Fruit fly (Drosophila melanogaster): ENCODE measurements around the gene MBD-R2.
A peak's percentile ranks its signal among the peaks of the same experiment; 100 is the strongest.

MBD-R2 gene

dm6 chr3R:12379708-12380107, 23.6 kb upstream of the MBD-R2 start, which contains the start of gene GstD8:
GstD8 (plus strand) TSS chr3R:12380008.
- TF ChIP-seq CG6276 (GFP tag; optimal IDR thresholded peaks at IDR 0.05), result no peak
- TF ChIP-seq OdsH (GFP tag; optimal IDR thresholded peaks at IDR 0.05), result no peak
- no peak for TF ChIP-seq CG11294 (GFP tag; IDR thresholded peaks at IDR 0.05)
- TF ChIP-seq Hr38 (GFP tag; optimal IDR thresholded peaks at IDR 0.05), result no peak
- no peak for TF ChIP-seq CG10631 (GFP tag; optimal IDR thresholded peaks at IDR 0.05)
- TF ChIP-seq Smox (GFP tag; optimal IDR thresholded peaks at IDR 0.05), result no peak
- TF ChIP-seq CG6854 (GFP tag; optimal IDR thresholded peaks at IDR 0.05), result no peak
- TF ChIP-seq Eip93F (GFP tag; optimal IDR thresholded peaks at IDR 0.05), result no peak
- no peak for TF ChIP-seq fd85E (GFP tag; optimal IDR thresholded peaks at IDR 0.05)
- no peak for TF ChIP-seq svp (GFP tag)
- no peak for TF ChIP-seq CG11762 (GFP tag; optimal IDR thresholded peaks at IDR 0.05; ENCODE audit: insufficient read depth)
- TF ChIP-seq CG3032 (tag; optimal IDR thresholded peaks at IDR 0.05), result no peak
- no peak for TF ChIP-seq CG8632 (GFP tag; optimal IDR thresholded peaks at IDR 0.05)
- TF ChIP-seq dac (GFP tag; optimal IDR thresholded peaks at IDR 0.05), result no peak
- TF ChIP-seq CG8319 (GFP tag; optimal IDR thresholded peaks at IDR 0.05), result no peak
- no peak for TF ChIP-seq CG8119 (GFP tag; IDR thresholded peaks at IDR 0.05)

dm6 chr3R:12379249-12379648, 23.2 kb upstream of the MBD-R2 start:
- TF ChIP-seq CG31627 (GFP tag; optimal IDR thresholded peaks at IDR 0.05) (no peak), CG6854 (GFP tag; optimal IDR thresholded peaks at IDR 0.05) (no peak), salr (GFP tag; optimal IDR thresholded peaks at IDR 0.05) (no peak), CG16779 (tag; optimal IDR thresholded peaks at IDR 0.05) (no peak), vri (GFP tag; optimal IDR thresholded peaks at IDR 0.05) (peak; percentile 84), achi (GFP tag; optimal IDR thresholded peaks at IDR 0.05) (no peak), Ets21C (GFP tag; optimal IDR thresholded peaks at IDR 0.05) (no peak), CG9139 (GFP tag; optimal IDR thresholded peaks at IDR 0.05) (no peak), ss (GFP tag; optimal IDR thresholded peaks at IDR 0.05) (no peak)

dm6 chr3R:12378200-12378599, 22.1 kb upstream of the MBD-R2 start, which contains the start of gene GstD7:
GstD7 (plus strand) TSS chr3R:12378500.
- TF ChIP-seq Smox (GFP tag; optimal IDR thresholded peaks at IDR 0.05) (no peak), acj6 (GFP tag; optimal IDR thresholded peaks at IDR 0.05) (no peak), net (GFP tag; optimal IDR thresholded peaks at IDR 0.05) (no peak), Sox14 (GFP tag; optimal IDR thresholded peaks at IDR 0.05) (no peak), spab (GFP tag; optimal IDR thresholded peaks at IDR 0.05) (no peak), Eip75B (GFP tag; optimal IDR thresholded peaks at IDR 0.05) (no peak), CG9139 (GFP tag; optimal IDR thresholded peaks at IDR 0.05) (no peak)

dm6 chr3R:12376828-12377227, 20.8 kb upstream of the MBD-R2 start, which contains the start of gene GstD6:
GstD6 (plus strand) TSS chr3R:12377128.
- no peak for TF ChIP-seq CG15336 (GFP tag; IDR thresholded peaks at IDR 0.05)
- TF ChIP-seq eg (GFP tag; IDR thresholded peaks at IDR 0.05), result no peak
- no peak for TF ChIP-seq CG34406 (GFP tag; optimal IDR thresholded peaks at IDR 0.05)
- no peak for TF ChIP-seq Hr38 (GFP tag; optimal IDR thresholded peaks at IDR 0.05)
- no peak for TF ChIP-seq Sox14 (GFP tag; optimal IDR thresholded peaks at IDR 0.05)
- TF ChIP-seq spab (GFP tag; optimal IDR thresholded peaks at IDR 0.05), result no peak
- no peak for TF ChIP-seq topi (GFP tag; optimal IDR thresholded peaks at IDR 0.05)
- no peak for TF ChIP-seq CG6792 (GFP tag; optimal IDR thresholded peaks at IDR 0.05)
- no peak for TF ChIP-seq CG3919 (GFP tag; optimal IDR thresholded peaks at IDR 0.05)
- TF ChIP-seq CG6276 (GFP tag; optimal IDR thresholded peaks at IDR 0.05), result no peak
- TF ChIP-seq CG7368 (GFP tag; optimal IDR thresholded peaks at IDR 0.05), result no peak
- TF ChIP-seq achi (GFP tag; optimal IDR thresholded peaks at IDR 0.05), result no peak
- no peak for TF ChIP-seq CG11294 (GFP tag; IDR thresholded peaks at IDR 0.05)
- no peak for TF ChIP-seq Smox (GFP tag; optimal IDR thresholded peaks at IDR 0.05)

All from whole organism, prepupa.